Fruit fly (Drosophila melanogaster) S2 (cell line): ENCODE data around the gene sdt.

Experiments used
- CG8478 ChIP-seq: fragments of >200 bp; optimal IDR thresholded peaks from 2 replicates; lab custom pipeline; 2018
- CTCF ChIP-seq, 2 experiments: fragments of >200 bp; optimal IDR thresholded peaks; 2 replicates each; lab custom pipeline; 2018

- TF ChIP-seq CG8478 (lab: Kevin White, UChicago) (no peak), CTCF (optimal IDR thresholded peaks at IDR 0.05; lab: Kevin White, UChicago) (no peak)
Observed at dm6 chrX:8141353-8142066, 36.8 kb upstream of the sdt start.
